ENCODE assay signal across 2 fruit fly cellular contexts in the genomic region with DNA sequence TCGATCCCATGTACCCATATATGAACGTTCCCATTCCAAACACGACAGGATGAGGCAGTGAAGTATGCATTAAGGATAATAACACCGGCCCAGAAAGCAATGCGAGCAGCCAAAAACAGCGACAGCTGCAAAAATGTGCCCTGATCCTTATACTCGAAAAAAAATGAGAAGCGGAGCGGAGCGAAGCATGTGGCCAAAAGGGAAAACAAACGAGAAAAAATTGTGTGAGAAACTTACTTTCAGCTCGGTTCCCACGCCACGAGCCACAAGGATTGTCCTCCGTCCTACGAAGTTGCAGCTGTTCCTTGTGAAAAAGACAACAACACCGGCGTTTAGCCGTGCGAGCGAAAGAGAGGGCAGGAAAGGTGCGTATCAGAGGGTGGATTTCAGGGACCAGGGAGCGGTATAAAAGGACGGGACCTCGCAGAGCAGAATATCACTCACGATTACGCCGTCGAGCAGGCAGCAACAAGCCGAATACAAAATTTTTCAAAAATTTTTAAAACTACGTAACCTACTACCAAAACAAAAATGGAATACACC.
TF ChIP-seq lines count a peak whose summit lies in the region.

No protein-coding gene starts in this region.

- no peak for TF ChIP-seq CTCF in whole organism, embryonic (GFP tag; optimal IDR thresholded peaks at IDR 0.05; lab: Kevin White, UChicago)

TF ChIP-seq in whole organism, embryonic, 481 proteins besides CTCF, POLR2A, EP300 and RAD21:
- peak; percentile 41; the same call in 1 of the 3 replicates for TF ChIP-seq CG6791 (GFP tag; IDR thresholded peaks at IDR 0.05; lab: Robert Waterston, UW; ENCODE audit: partially characterized antibody)
- peak in 1 of 2 experiments; percentile 57 for TF ChIP-seq insv (GFP tag; optimal IDR thresholded peaks at IDR 0.05; lab: Kevin White, UChicago)
- TF ChIP-seq CG33557 (GFP tag; optimal IDR thresholded peaks at IDR 0.05; lab: Kevin White, UChicago) = peak; percentile 22
- TF ChIP-seq kni (GFP tag; optimal IDR thresholded peaks at IDR 0.05; lab: Kevin White, UChicago) = peak; percentile 84
- no peak for TF ChIP-seq C15 (GFP tag; IDR thresholded peaks at IDR 0.05; lab: Robert Waterston, UW)
- TF ChIP-seq pros (GFP tag; optimal IDR thresholded peaks at IDR 0.05; lab: Kevin White, UChicago) = peak; percentile 99
- TF ChIP-seq CG4360 (GFP tag; IDR thresholded peaks at IDR 0.05; lab: Robert Waterston, UW) = peak; percentile 96
- TF ChIP-seq ase (GFP tag; IDR thresholded peaks at IDR 0.05; lab: Robert Waterston, UW) = peak; percentile 74
- no peak for TF ChIP-seq sc (optimal IDR thresholded peaks at IDR 0.05; lab: Kevin White, UChicago)
- TF ChIP-seq sc (GFP tag; optimal IDR thresholded peaks at IDR 0.05; lab: Kevin White, UChicago) = peak; percentile 51
- peak; percentile 74 for TF ChIP-seq HLHmδ (GFP tag; optimal IDR thresholded peaks at IDR 0.05; lab: Kevin White, UChicago)
- peak; percentile 18 for TF ChIP-seq Jarid2 (GFP tag; optimal IDR thresholded peaks at IDR 0.05; lab: Kevin White, UChicago)
- TF ChIP-seq Atf3 (GFP tag; optimal IDR thresholded peaks at IDR 0.05; lab: Kevin White, UChicago) = no peak
- TF ChIP-seq crp (GFP tag; optimal IDR thresholded peaks at IDR 0.05; lab: Kevin White, UChicago) = peak in 1 of 2 experiments; percentile 10
- TF ChIP-seq D (optimal IDR thresholded peaks at IDR 0.05; lab: Kevin White, UChicago) = peak; percentile 48
- TF ChIP-seq D (GFP tag; optimal IDR thresholded peaks at IDR 0.05; lab: Kevin White, UChicago) = peak; percentile 4
- TF ChIP-seq seq (GFP tag; IDR thresholded peaks at IDR 0.05; lab: Robert Waterston, UW) = peak; percentile 60; the same call in 1 of the 2 replicates
- TF ChIP-seq trem (tag; optimal IDR thresholded peaks at IDR 0.05; lab: Kevin White, UChicago) = peak; percentile 4
- TF ChIP-seq sug (tag; optimal IDR thresholded peaks at IDR 0.05; lab: Kevin White, UChicago) = no peak
- TF ChIP-seq slbo (GFP tag; IDR thresholded peaks at IDR 0.05; lab: Robert Waterston, UW) = no peak
- TF ChIP-seq ci (GFP tag; IDR thresholded peaks at IDR 0.05; lab: Robert Waterston, UW) = 0 out of 3 replicates have a peak, but pooled peaks have one; percentile 6
- peak; percentile 91 for TF ChIP-seq da (GFP tag; optimal IDR thresholded peaks at IDR 0.05; lab: Kevin White, UChicago)
- TF ChIP-seq sqz (GFP tag; optimal IDR thresholded peaks at IDR 0.05; lab: Kevin White, UChicago) = peak; percentile 78
- peak; percentile 34 for TF ChIP-seq CG15479 (GFP tag; optimal IDR thresholded peaks at IDR 0.05; lab: Kevin White, UChicago)
- no peak for TF ChIP-seq dati (GFP tag; IDR thresholded peaks at IDR 0.05; lab: Robert Waterston, UW)
- peak; percentile 73 for TF ChIP-seq Kr (GFP tag; optimal IDR thresholded peaks at IDR 0.05; lab: Kevin White, UChicago)
- peak; percentile 71 for TF ChIP-seq twi (tag; optimal IDR thresholded peaks at IDR 0.05; lab: Kevin White, UChicago)
- no peak for TF ChIP-seq HLH4C (GFP tag; IDR thresholded peaks at IDR 0.05; lab: Robert Waterston, UW; ENCODE audit: partially characterized antibody)
- peak; percentile 88 for TF ChIP-seq Tbp (GFP tag; optimal IDR thresholded peaks at IDR 0.05; lab: Kevin White, UChicago)
- TF ChIP-seq CG3163 (GFP tag; optimal IDR thresholded peaks at IDR 0.05; lab: Kevin White, UChicago) = no peak
- peak; percentile 4 for TF ChIP-seq oc (tag; optimal IDR thresholded peaks at IDR 0.05; lab: Kevin White, UChicago)
- TF ChIP-seq ac (GFP tag; optimal IDR thresholded peaks at IDR 0.05; lab: Kevin White, UChicago) = peak; percentile 100
- no peak for TF ChIP-seq CG2202 (tag; optimal IDR thresholded peaks at IDR 0.05; lab: Kevin White, UChicago)
- peak; percentile 55 for TF ChIP-seq CG17829 (tag; optimal IDR thresholded peaks at IDR 0.05; lab: Kevin White, UChicago)
- TF ChIP-seq CG1832 (GFP tag; optimal IDR thresholded peaks at IDR 0.05; lab: Kevin White, UChicago) = peak; percentile 87

TF ChIP-seq in whole organism, prepupa, 60 proteins besides CTCF, POLR2A, EP300 and RAD21:
- TF ChIP-seq OdsH (GFP tag; optimal IDR thresholded peaks at IDR 0.05; lab: Kevin White, UChicago) = no peak
- TF ChIP-seq CG6854 (GFP tag; optimal IDR thresholded peaks at IDR 0.05; lab: Kevin White, UChicago) = no peak
- TF ChIP-seq CG8632 (GFP tag; optimal IDR thresholded peaks at IDR 0.05; lab: Kevin White, UChicago) = no peak
- no peak for TF ChIP-seq CG6792 (GFP tag; optimal IDR thresholded peaks at IDR 0.05; lab: Kevin White, UChicago)
- TF ChIP-seq Eip78C (GFP tag; lab: Kevin White, UChicago) = peak; percentile 13
TF ChIP-seq in whole organism, prepupa: peak in this region for 1.
